Fruit fly (Drosophila melanogaster) whole organism, embryonic: ENCODE results near the gene CG31347.

Experiments used
- CG10462 ChIP-seq: fragments of 200-800 bp; sonication (Bioruptor generic); optimal IDR thresholded peaks from 2 replicates; lab custom pipeline; 2016; ENCODE audit warnings: missing biosample characterization, missing genetic modification characterization
- CG11560 ChIP-seq: fragments of 200-800 bp; sonication (Bioruptor generic); IDR thresholded peaks from 3 replicates; pipeline ENCODE4 v1.3.6; 2022; ENCODE audit warnings: missing biosample characterization, missing genetic modification characterization
- CG1603 ChIP-seq: fragments of 200-800 bp; sonication (Bioruptor generic); optimal IDR thresholded peaks from 2 replicates; lab custom pipeline; 2019; ENCODE audit warnings: missing biosample characterization, mild to moderate bottlenecking, missing genetic modification characterization, moderate library complexity
- CG17829 ChIP-seq: fragments of 200-800 bp; optimal IDR thresholded peaks from 2 replicates; lab custom pipeline; 2019; ENCODE audit warnings: missing biosample characterization, mild to moderate bottlenecking, missing genetic modification characterization, moderate library complexity
- CG32772 ChIP-seq: fragments of 200-800 bp; sonication (Bioruptor generic); IDR thresholded peaks from 2 replicates; pipeline ENCODE4 v1.3.6; 2022; ENCODE audit warnings: missing biosample characterization, missing genetic modification characterization
- E2f1 ChIP-seq: fragments of 200-800 bp; sonication (Bioruptor generic); IDR thresholded peaks from 2 replicates; pipeline ENCODE4 v1.3.6; 2022; ENCODE audit warnings: missing biosample characterization, missing genetic modification characterization
- HLH3B ChIP-seq: fragments of 200-800 bp; sonication (Bioruptor generic); IDR thresholded peaks from 2 replicates; pipeline ENCODE4 v1.3.6; 2022; ENCODE audit warnings: missing biosample characterization, missing genetic modification characterization
- Lhr ChIP-seq: fragments of 200-800 bp; sonication (Bioruptor generic); optimal IDR thresholded peaks from 3 replicates; lab custom pipeline; 2017; ENCODE audit warnings: mild to moderate bottlenecking, missing biosample characterization, missing genetic modification reagents, missing genetic modification characterization
- Mes4 ChIP-seq: fragments of 200-800 bp; sonication (Bioruptor generic); optimal IDR thresholded peaks from 2 replicates; lab custom pipeline; 2016; ENCODE audit warnings: missing biosample characterization, missing genetic modification characterization
- Neu2 ChIP-seq: fragments of 200-800 bp; sonication (Bioruptor generic); optimal IDR thresholded peaks from 3 replicates; lab custom pipeline; 2016; ENCODE audit warnings: missing biosample characterization, missing genetic modification characterization, borderline replicate concordance
- Sox102F ChIP-seq: fragments of 200-800 bp; sonication (Bioruptor generic); optimal IDR thresholded peaks from 2 replicates; lab custom pipeline; 2018; ENCODE audit warnings: missing biosample characterization, mild to moderate bottlenecking, missing genetic modification characterization, moderate library complexity
- ase ChIP-seq: fragments of 200-800 bp; sonication (Bioruptor generic); IDR thresholded peaks from 3 replicates; pipeline ENCODE4 v1.3.6; 2022; ENCODE audit warnings: missing biosample characterization, missing genetic modification characterization
- fru ChIP-seq: fragments of >200 bp; optimal IDR thresholded peaks from 2 replicates; lab custom pipeline; 2017
- gsb-n ChIP-seq: fragments of 200-800 bp; sonication (Bioruptor generic); optimal IDR thresholded peaks from 3 replicates; lab custom pipeline; 2018; ENCODE audit warnings: missing biosample characterization, mild to moderate bottlenecking, missing genetic modification characterization

dm6 chr3R:12691422-12692101 is 835 bp downstream of the CG31347 start, which contains the start of gene Arp1:
- TF ChIP-seq Sox102F (no peak), CG10462 (GFP tag; lab: Kevin White, UChicago) (no peak), E2f1 (GFP tag; lab: Robert Waterston, UW) (no peak), CG32772 (GFP tag; lab: Robert Waterston, UW) (no peak), Neu2 (GFP tag; lab: Kevin White, UChicago) (no peak), fru (lab: Kevin White, UChicago) (no peak), HLH3B (no peak), ase (GFP tag; lab: Robert Waterston, UW) (no peak), gsb-n (tag; lab: Kevin White, UChicago) (peak; percentile 13), CG17829 (tag; lab: Kevin White, UChicago) (no peak), Mes4 (GFP tag; lab: Kevin White, UChicago) (no peak), Lhr (GFP tag; lab: Kevin White, UChicago) (peak; percentile 81), CG11560 (tag; lab: Robert Waterston, UW) (no peak), CG1603 (tag; lab: Kevin White, UChicago) (no peak)
